Worm (Caenorhabditis elegans): Measurements from ENCODE around the gene akt-2.

akt-2 gene

DNA sequence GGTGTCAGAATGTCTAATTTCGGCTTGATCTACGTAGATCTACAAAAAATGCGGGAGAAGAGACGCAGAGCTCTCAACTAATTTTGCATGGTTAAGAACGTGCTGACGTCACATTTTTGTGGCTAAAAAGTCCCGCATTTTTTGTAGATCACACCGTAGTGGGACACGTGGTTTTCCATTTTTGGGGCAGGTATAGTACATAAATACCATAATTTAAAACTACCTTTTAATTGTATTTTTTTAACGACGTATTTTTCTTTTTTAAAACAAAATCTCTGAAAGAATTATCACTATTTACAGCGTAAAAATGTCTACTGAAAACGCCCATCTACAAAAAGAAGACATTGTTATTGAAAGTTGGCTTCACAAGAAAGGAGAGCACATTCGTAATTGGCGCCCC is at the start of gene akt-2:
Gene akt-2, plus strand, starts transcription at position 301 of the 400 bp plus-strand sequence.
- no peak for TF ChIP-seq eor-1 (tag; optimal IDR thresholded peaks at IDR 0.05)
- TF ChIP-seq jun-1 (tag; optimal IDR thresholded peaks at IDR 0.05), result no peak
- TF ChIP-seq sea-2 (GFP tag; optimal IDR thresholded peaks at IDR 0.05), result no peak
- TF ChIP-seq lin-15B (tag; optimal IDR thresholded peaks at IDR 0.05), result no peak
- TF ChIP-seq lsy-12 (tag; optimal IDR thresholded peaks at IDR 0.05), result no peak
- TF ChIP-seq nhr-28 (tag; optimal IDR thresholded peaks at IDR 0.05), result no peak
- no peak for TF ChIP-seq mml-1 (tag; optimal IDR thresholded peaks at IDR 0.05)
- TF ChIP-seq nhr-11 (tag; optimal IDR thresholded peaks at IDR 0.05), result no peak
- TF ChIP-seq fos-1 (tag; optimal IDR thresholded peaks at IDR 0.05), result no peak
- no peak for TF ChIP-seq fkh-2 (tag; optimal IDR thresholded peaks at IDR 0.05)
- TF ChIP-seq tbx-2 (tag; optimal IDR thresholded peaks at IDR 0.05), result no peak
- TF ChIP-seq skn-1 (tag; optimal IDR thresholded peaks at IDR 0.05), result no peak
- TF ChIP-seq ceh-9 (tag; optimal IDR thresholded peaks at IDR 0.05), result no peak
- no peak for TF ChIP-seq hmg-11 (tag; optimal IDR thresholded peaks at IDR 0.05)
- no peak for TF ChIP-seq unc-39 (tag; optimal IDR thresholded peaks at IDR 0.05)
- no peak for TF ChIP-seq elt-3 (tag; optimal IDR thresholded peaks at IDR 0.05)
- no peak for TF ChIP-seq nhr-77 (tag; optimal IDR thresholded peaks at IDR 0.05)
- no peak for TF ChIP-seq nhr-23 (tag; optimal IDR thresholded peaks at IDR 0.05)
- no peak for TF ChIP-seq unc-62 (GFP tag; optimal IDR thresholded peaks at IDR 0.05)
- TF ChIP-seq ama-1 (optimal IDR thresholded peaks at IDR 0.05), result no peak

DNA sequence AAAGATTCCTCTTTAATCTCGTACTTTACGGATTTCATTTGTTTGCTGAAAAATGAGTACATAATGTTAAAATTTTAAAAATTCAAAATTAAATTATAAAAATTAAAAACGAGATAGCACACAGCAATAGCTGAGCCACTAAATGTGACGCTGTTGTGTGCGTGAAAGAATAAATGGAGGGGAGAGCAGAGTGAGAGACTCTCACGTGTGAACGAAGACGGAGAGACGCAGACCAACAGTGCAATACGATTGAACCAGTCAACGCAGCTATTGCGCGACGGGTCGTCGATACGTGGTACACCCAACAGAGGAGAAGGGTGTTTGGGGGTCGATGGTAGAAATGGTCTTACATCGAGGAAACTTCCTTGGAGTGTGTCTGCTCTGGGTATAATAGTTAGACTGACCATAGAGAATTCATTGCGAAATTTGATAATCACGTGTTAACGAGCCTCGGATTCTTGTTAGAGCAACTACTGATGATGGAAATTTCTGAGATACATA is 48.8 kb upstream of the akt-2 start, which contains the start of gene F16B12.4:
Gene F16B12.4, minus strand, starts transcription at position 51 of the 501 bp plus-strand sequence.
- TF ChIP-seq elt-1 (tag; optimal IDR thresholded peaks at IDR 0.05), result no peak
- TF ChIP-seq nfya-1 (tag; optimal IDR thresholded peaks at IDR 0.05; ENCODE audit: insufficient read depth), result peak; percentile 22
- peak; percentile 11 for TF ChIP-seq hmg-11 (tag; optimal IDR thresholded peaks at IDR 0.05)

ce11 chrX:14101986-14102385 is 45.5 kb upstream of the akt-2 start, which contains the start of gene F16B12.6:
Gene F16B12.6, plus strand, starts transcription at chrX:14102316.
- TF ChIP-seq R02D3.7 (tag; optimal IDR thresholded peaks at IDR 0.05), result no peak
- TF ChIP-seq jun-1 (tag; optimal IDR thresholded peaks at IDR 0.05), result peak; percentile 47
- no peak for TF ChIP-seq aly-2 (tag; optimal IDR thresholded peaks at IDR 0.05)
- no peak for TF ChIP-seq mml-1 (tag; optimal IDR thresholded peaks at IDR 0.05)
- peak; percentile 2 for TF ChIP-seq lsy-12 (tag; optimal IDR thresholded peaks at IDR 0.05)
- TF ChIP-seq tbx-2 (tag; optimal IDR thresholded peaks at IDR 0.05), result peak; percentile 51
- no peak for TF ChIP-seq nhr-28 (tag; optimal IDR thresholded peaks at IDR 0.05)
- TF ChIP-seq ama-1 (optimal IDR thresholded peaks at IDR 0.05), result peak; percentile 38
- TF ChIP-seq unc-62 (GFP tag; optimal IDR thresholded peaks at IDR 0.05), result no peak
- peak; percentile 84 for TF ChIP-seq nfya-1 (tag; optimal IDR thresholded peaks at IDR 0.05; ENCODE audit: insufficient read depth)
- TF ChIP-seq egl-27 (tag; optimal IDR thresholded peaks at IDR 0.05), result no peak
- TF ChIP-seq mdl-1 (tag; optimal IDR thresholded peaks at IDR 0.05), result no peak
- no peak for TF ChIP-seq fkh-10 (GFP tag; optimal IDR thresholded peaks at IDR 0.05)
- TF ChIP-seq ceh-28 (tag; optimal IDR thresholded peaks at IDR 0.05), result peak; percentile 17
- TF ChIP-seq nhr-11 (tag; optimal IDR thresholded peaks at IDR 0.05), result no peak
- no peak for TF ChIP-seq unc-39 (tag; optimal IDR thresholded peaks at IDR 0.05)
- no peak for TF ChIP-seq elt-3 (tag; optimal IDR thresholded peaks at IDR 0.05)
- no peak for TF ChIP-seq ZK546.5 (tag; optimal IDR thresholded peaks at IDR 0.05)
- no peak for TF ChIP-seq nhr-237 (tag; optimal IDR thresholded peaks at IDR 0.05)
- TF ChIP-seq nhr-77 (tag; optimal IDR thresholded peaks at IDR 0.05), result no peak
- TF ChIP-seq nhr-23 (tag; optimal IDR thresholded peaks at IDR 0.05), result peak; percentile 69
- no peak for TF ChIP-seq ztf-11 (tag; optimal IDR thresholded peaks at IDR 0.05)
- no peak for TF ChIP-seq ceh-9 (tag; optimal IDR thresholded peaks at IDR 0.05)
- TF ChIP-seq snpc-4 (tag; optimal IDR thresholded peaks at IDR 0.05), result peak; percentile 54
- peak; percentile 47 for TF ChIP-seq lin-39 (tag; optimal IDR thresholded peaks at IDR 0.05)
- peak; percentile 64 for TF ChIP-seq elt-2 (tag; optimal IDR thresholded peaks at IDR 0.05)
- TF ChIP-seq hmg-11 (tag; optimal IDR thresholded peaks at IDR 0.05), result peak; percentile 63
- TF ChIP-seq nhr-67 (tag; optimal IDR thresholded peaks at IDR 0.05), result no peak
- peak; percentile 89 for TF ChIP-seq pha-4 (tag; optimal IDR thresholded peaks at IDR 0.05)
- TF ChIP-seq skn-1 (tag; optimal IDR thresholded peaks at IDR 0.05), result peak; percentile 65
- TF ChIP-seq fkh-2 (tag; optimal IDR thresholded peaks at IDR 0.05), result no peak
- TF ChIP-seq lin-15B (tag; optimal IDR thresholded peaks at IDR 0.05), result peak; percentile 92
- peak; percentile 43 for TF ChIP-seq pqm-1 (tag; optimal IDR thresholded peaks at IDR 0.05)
- peak; percentile 80 for TF ChIP-seq nhr-25 (tag; optimal IDR thresholded peaks at IDR 0.05)
- TF ChIP-seq daf-12 (tag; optimal IDR thresholded peaks at IDR 0.05), result no peak
- TF ChIP-seq ceh-16 (tag; optimal IDR thresholded peaks at IDR 0.05), result no peak
- TF ChIP-seq nhr-43 (tag; optimal IDR thresholded peaks at IDR 0.05; ENCODE audit: poor library complexity, severe bottlenecking), result peak; percentile 37
- TF ChIP-seq nhr-12 (tag; optimal IDR thresholded peaks at IDR 0.05), result no peak
- peak; percentile 23 for TF ChIP-seq elt-1 (tag; optimal IDR thresholded peaks at IDR 0.05)
- TF ChIP-seq ztf-4 (tag; optimal IDR thresholded peaks at IDR 0.05), result no peak

Measured in whole organism, L3 larva.